Worm (Caenorhabditis elegans): ENCODE results near the gene mig-17.
"Not testable (repeated sequence)": the region's sequence is repeated elsewhere in the genome, so short reads cannot be mapped to it uniquely, and the experiment has no call there.

mig-17 gene

DNA sequence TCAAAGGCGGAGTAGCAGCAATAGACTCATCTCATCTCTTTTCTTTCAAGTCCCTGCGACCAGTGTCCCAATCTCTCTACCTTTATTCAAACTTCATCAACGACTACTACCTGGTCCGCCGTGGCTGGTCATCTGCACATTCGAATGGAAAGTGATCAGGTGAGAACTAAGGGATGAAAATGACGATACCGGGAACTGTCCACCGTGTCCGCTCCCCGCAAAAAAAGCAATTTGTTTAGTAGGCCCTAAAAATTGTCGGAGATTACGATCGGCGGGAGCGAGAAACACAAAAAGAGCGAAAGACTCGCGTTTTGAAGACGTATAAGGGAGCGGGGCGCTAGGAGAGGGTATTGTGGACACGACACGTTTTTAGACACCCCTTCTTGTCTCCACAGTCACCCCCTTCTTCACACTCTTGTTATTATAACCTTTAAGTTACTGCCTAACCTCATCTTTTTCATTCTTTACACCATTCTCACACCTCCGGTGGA is 16.5 kb downstream of the mig-17 start, which contains the start of gene zipt-16:
zipt-16 (plus strand) TSS at position 51 of the 491 bp plus-strand sequence.
- TF ChIP-seq nfya-1 (tag; optimal IDR thresholded peaks at IDR 0.05; ENCODE audit: insufficient read depth) (no peak), elt-1 (tag; optimal IDR thresholded peaks at IDR 0.05) (peak; percentile 13), unc-39 (tag; optimal IDR thresholded peaks at IDR 0.05) (no peak), nhr-76 (tag; optimal IDR thresholded peaks at IDR 0.05) (no peak), nhr-11 (tag; optimal IDR thresholded peaks at IDR 0.05) (no peak), zag-1 (tag; optimal IDR thresholded peaks at IDR 0.05) (no peak)

DNA sequence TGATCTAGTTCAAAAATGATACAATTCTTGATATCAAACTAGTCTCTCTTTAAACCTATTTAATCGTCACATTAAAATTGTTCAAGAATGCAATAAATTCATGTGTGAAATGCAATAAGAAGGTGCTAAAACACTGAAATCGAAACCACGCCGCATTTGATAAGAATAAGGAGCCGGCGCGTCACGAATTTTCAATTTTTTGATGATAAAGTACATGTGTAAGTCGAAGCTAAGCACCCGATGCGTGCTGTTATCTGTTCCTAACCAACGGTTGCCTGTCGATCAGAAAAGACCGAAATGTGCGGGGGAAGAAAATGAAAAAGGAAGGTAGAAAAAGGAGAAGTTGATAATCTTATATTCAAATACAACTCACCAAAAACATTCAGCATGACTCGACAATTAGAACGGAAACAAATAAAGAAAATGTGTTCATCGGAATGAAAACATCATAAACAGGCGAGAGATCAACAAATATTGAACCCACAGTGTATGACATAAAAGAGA is 23.8 kb downstream of the mig-17 start, which contains the start of gene aat-6:
aat-6 (minus strand) TSS at position 454 of the 504 bp plus-strand sequence.
- TF ChIP-seq mml-1 (tag; optimal IDR thresholded peaks at IDR 0.05) (no peak), daf-12 (tag; optimal IDR thresholded peaks at IDR 0.05) (no peak), jun-1 (tag; optimal IDR thresholded peaks at IDR 0.05) (peak; percentile 37), snpc-4 (tag; optimal IDR thresholded peaks at IDR 0.05) (no peak), elt-1 (tag; optimal IDR thresholded peaks at IDR 0.05) (no peak), elt-3 (tag; optimal IDR thresholded peaks at IDR 0.05) (no peak), elt-2 (tag; optimal IDR thresholded peaks at IDR 0.05) (peak; percentile 97), pqm-1 (tag; optimal IDR thresholded peaks at IDR 0.05) (peak; percentile 86)

DNA sequence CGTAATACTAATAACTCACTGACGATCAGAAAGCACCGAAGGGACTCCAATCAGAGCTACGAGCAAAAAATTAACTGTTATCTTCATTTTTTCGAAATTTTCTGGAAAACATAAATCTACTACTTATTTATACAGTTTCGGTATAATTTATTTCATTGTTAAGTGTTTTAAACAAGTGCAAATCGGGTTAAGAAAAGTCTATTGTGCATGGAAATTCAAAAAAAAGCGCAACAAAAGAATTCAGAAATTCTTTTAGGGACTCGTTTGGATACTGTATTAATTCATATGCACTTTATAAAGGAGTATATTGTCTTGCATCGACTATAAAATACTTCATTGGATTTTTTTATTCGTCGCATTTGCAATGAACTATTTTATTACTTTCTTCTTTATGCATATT is 25.7 kb downstream of the mig-17 start, which contains the start of the genes nas-20 and nas-21:
nas-20 (minus strand) TSS at position 101 of the 400 bp plus-strand sequence.
nas-21 (plus strand) TSS at position 356 of the 400 bp plus-strand sequence.
- TF ChIP-seq pqm-1 (tag; optimal IDR thresholded peaks at IDR 0.05): no peak
- no peak for TF ChIP-seq elt-2 (tag; optimal IDR thresholded peaks at IDR 0.05)
- TF ChIP-seq nhr-237 (tag; optimal IDR thresholded peaks at IDR 0.05): no peak
- TF ChIP-seq pha-4 (tag; optimal IDR thresholded peaks at IDR 0.05): no peak
- TF ChIP-seq aly-2 (tag; optimal IDR thresholded peaks at IDR 0.05): no peak
- TF ChIP-seq lsy-12 (tag; optimal IDR thresholded peaks at IDR 0.05): no peak
- no peak for TF ChIP-seq unc-62 (GFP tag; optimal IDR thresholded peaks at IDR 0.05)

DNA sequence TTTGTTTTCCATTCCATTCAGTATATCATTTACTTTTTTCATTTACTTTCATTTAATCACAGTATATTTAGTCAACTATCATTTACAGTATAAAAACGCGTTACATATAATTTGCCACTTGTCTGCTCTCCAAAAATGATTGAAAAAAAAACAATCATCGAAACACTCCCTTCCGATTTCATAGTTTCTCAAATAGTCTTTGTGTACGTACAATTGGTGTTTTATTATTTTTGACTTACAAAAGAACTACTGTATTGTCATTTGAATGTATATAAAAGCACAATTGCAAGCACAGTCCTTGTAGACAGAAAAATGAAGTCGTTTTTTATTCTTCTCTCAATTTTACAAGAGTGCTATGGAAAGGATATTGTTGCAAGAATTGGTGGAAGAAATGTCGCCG is 27.9 kb downstream of the mig-17 start, which contains the start of gene nas-22:
nas-22 (plus strand) TSS at position 301 of the 400 bp plus-strand sequence.
- TF ChIP-seq unc-39 (tag; optimal IDR thresholded peaks at IDR 0.05) (no peak), sea-2 (GFP tag; optimal IDR thresholded peaks at IDR 0.05) (no peak), nhr-67 (tag; optimal IDR thresholded peaks at IDR 0.05) (no peak), nhr-25 (tag; optimal IDR thresholded peaks at IDR 0.05) (no peak), fkh-10 (GFP tag; optimal IDR thresholded peaks at IDR 0.05) (no peak), nhr-237 (tag; optimal IDR thresholded peaks at IDR 0.05) (no peak), lsy-12 (tag; optimal IDR thresholded peaks at IDR 0.05) (no peak), snpc-4 (tag; optimal IDR thresholded peaks at IDR 0.05) (no peak), fkh-2 (tag; optimal IDR thresholded peaks at IDR 0.05) (no peak), aly-2 (tag; optimal IDR thresholded peaks at IDR 0.05) (no peak), ztf-11 (tag; optimal IDR thresholded peaks at IDR 0.05) (no peak), ama-1 (optimal IDR thresholded peaks at IDR 0.05) (no peak), nhr-28 (tag; optimal IDR thresholded peaks at IDR 0.05) (no peak), nhr-11 (tag; optimal IDR thresholded peaks at IDR 0.05) (no peak), daf-12 (tag; optimal IDR thresholded peaks at IDR 0.05) (no peak), ceh-9 (tag; optimal IDR thresholded peaks at IDR 0.05) (no peak), pqm-1 (tag; optimal IDR thresholded peaks at IDR 0.05) (no peak), unc-62 (GFP tag; optimal IDR thresholded peaks at IDR 0.05) (no peak), egl-27 (tag; optimal IDR thresholded peaks at IDR 0.05) (no peak), ceh-82 (tag; optimal IDR thresholded peaks at IDR 0.05) (no peak)

DNA sequence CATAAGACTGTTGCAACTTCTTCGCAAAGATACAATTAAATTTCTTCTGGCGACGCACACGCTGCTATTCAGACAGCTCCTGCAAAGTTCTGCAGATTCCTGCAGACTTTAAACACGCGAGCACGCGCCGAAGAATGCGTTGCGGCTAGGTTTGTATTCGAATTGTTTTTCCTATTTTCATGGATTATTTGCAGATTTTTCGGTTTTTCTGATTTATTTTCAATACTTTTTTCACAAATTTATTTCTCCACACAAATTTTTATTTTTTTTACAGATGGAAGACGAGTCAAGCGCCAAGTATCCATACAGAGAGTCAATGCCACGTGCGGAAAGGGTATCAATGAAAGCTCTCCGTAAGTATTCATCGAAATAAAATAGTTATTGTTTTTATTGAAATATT is 29.2 kb downstream of the mig-17 start, which contains the start of gene T11F9.7:
T11F9.7 (plus strand) TSS at position 301 of the 400 bp plus-strand sequence.
- not testable (repeated sequence) for TF ChIP-seq nhr-43 (tag; optimal IDR thresholded peaks at IDR 0.05; ENCODE audit: poor library complexity, severe bottlenecking); mdl-1 (tag; optimal IDR thresholded peaks at IDR 0.05); unc-39 (tag; optimal IDR thresholded peaks at IDR 0.05)

DNA sequence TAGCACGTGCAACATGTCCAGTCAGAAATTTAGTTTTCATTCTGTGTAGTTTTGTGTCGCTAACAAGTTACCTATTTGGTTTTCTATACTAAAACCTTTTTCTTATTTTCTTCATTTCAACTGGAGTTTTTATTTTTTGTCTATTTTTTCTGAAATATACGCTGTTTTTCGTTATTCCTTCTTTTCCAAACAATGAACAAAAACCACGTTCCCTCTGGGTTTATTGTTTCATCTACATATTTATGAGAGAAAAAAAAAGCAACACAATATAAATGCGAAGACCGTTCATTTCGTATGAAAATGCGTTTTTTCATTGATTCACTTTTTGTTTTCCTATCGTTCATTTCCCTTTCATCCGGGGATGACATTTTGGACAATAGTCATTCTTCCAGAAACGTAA is 32.9 kb downstream of the mig-17 start, which contains the start of gene T11F9.22:
T11F9.22 (plus strand) TSS at position 301 of the 400 bp plus-strand sequence.
- TF ChIP-seq mml-1 (tag; optimal IDR thresholded peaks at IDR 0.05) (no peak), R02D3.7 (tag; optimal IDR thresholded peaks at IDR 0.05) (no peak), nhr-76 (tag; optimal IDR thresholded peaks at IDR 0.05) (no peak), ceh-9 (tag; optimal IDR thresholded peaks at IDR 0.05) (no peak), zag-1 (tag; optimal IDR thresholded peaks at IDR 0.05) (no peak), lin-39 (tag; optimal IDR thresholded peaks at IDR 0.05) (no peak), nhr-23 (tag; optimal IDR thresholded peaks at IDR 0.05) (no peak), pqm-1 (tag; optimal IDR thresholded peaks at IDR 0.05) (no peak), egl-5 (tag; optimal IDR thresholded peaks at IDR 0.05) (no peak), elt-2 (tag; optimal IDR thresholded peaks at IDR 0.05) (no peak), sea-2 (GFP tag; optimal IDR thresholded peaks at IDR 0.05) (no peak), eor-1 (tag; optimal IDR thresholded peaks at IDR 0.05) (no peak)
